Fruit fly (Drosophila melanogaster) whole organism, wandering third instar larva: Measurements from ENCODE around the gene Abi.

ENCODE experiments used
- Abd-B ChIP-seq: fragments of >200 bp; optimal IDR thresholded peaks from 2 replicates; lab custom pipeline; 2017; ENCODE audit warnings: missing biosample characterization, missing genetic modification characterization
- CG32264 ChIP-seq: fragments of 200-800 bp; sonication (Bioruptor generic); optimal IDR thresholded peaks from 2 replicates; lab custom pipeline; 2016; ENCODE audit warnings: missing biosample characterization, missing genetic modification characterization
- CG9705 ChIP-seq: fragments of 200-800 bp; sonication (Bioruptor generic); optimal IDR thresholded peaks from 2 replicates; lab custom pipeline; 2018; ENCODE audit warnings: missing biosample characterization, mild to moderate bottlenecking, missing genetic modification characterization
- Dfd ChIP-seq: fragments of >200 bp; optimal IDR thresholded peaks from 2 replicates; lab custom pipeline; 2017; ENCODE audit warnings: missing biosample characterization, missing genetic modification characterization
- Dif ChIP-seq: fragments of 200-275, 200-300 bp; sonication (Bioruptor generic); optimal IDR thresholded peaks from 2 replicates; lab custom pipeline; 2018; ENCODE audit warnings: missing biosample characterization, missing genetic modification characterization; ENCODE audit not compliant: partially characterized antibody
- GATAd ChIP-seq: sonication (Bioruptor generic); optimal IDR thresholded peaks from 2 replicates; lab custom pipeline; 2016; ENCODE audit warnings: missing biosample characterization, missing genetic modification characterization
- HLH106 ChIP-seq: fragments of 200-800 bp; optimal IDR thresholded peaks from 3 replicates; lab custom pipeline; 2019; ENCODE audit warnings: missing biosample characterization, mild to moderate bottlenecking, missing genetic modification characterization, moderate library complexity
- Hnf4 ChIP-seq: fragments of 200-800 bp; sonication (Bioruptor generic); optimal IDR thresholded peaks from 2 replicates; lab custom pipeline; 2016; ENCODE audit warnings: missing biosample characterization, mild to moderate bottlenecking, missing genetic modification characterization
- Hr78 ChIP-seq: fragments of >200 bp; optimal IDR thresholded peaks from 2 replicates; lab custom pipeline; 2017; ENCODE audit warnings: missing biosample characterization, missing genetic modification characterization
- Hr83 ChIP-seq: fragments of 200-300 bp; sonication (Bioruptor generic); optimal IDR thresholded peaks from 2 replicates; lab custom pipeline; 2016; ENCODE audit warnings: missing biosample characterization, mild to moderate bottlenecking, missing genetic modification characterization, moderate library complexity; ENCODE audit not compliant: poor library complexity, severe bottlenecking
- Jra ChIP-seq: sonication (Bioruptor generic); optimal IDR thresholded peaks from 2 replicates; lab custom pipeline; 2016; ENCODE audit warnings: missing biosample characterization, missing genetic modification characterization
- Mio ChIP-seq: sonication (Bioruptor generic); optimal IDR thresholded peaks from 2 replicates; lab custom pipeline; 2016; ENCODE audit warnings: missing biosample characterization, missing genetic modification characterization
- Myc ChIP-seq: fragments of >200 bp; optimal IDR thresholded peaks from 2 replicates; lab custom pipeline; 2017
- N ChIP-seq: fragments of >200 bp; optimal IDR thresholded peaks from 2 replicates; lab custom pipeline; 2018; ENCODE audit warnings: missing biosample characterization, missing external identifiers, missing genetic modification characterization
- OdsH ChIP-seq: fragments of 200-800 bp; sonication (Bioruptor generic); optimal IDR thresholded peaks from 2 replicates; lab custom pipeline; 2016; ENCODE audit warnings: missing biosample characterization, mild to moderate bottlenecking, missing genetic modification characterization
- Rel ChIP-seq, 2 experiments: fragments of 200-800 bp; sonication (Bioruptor generic) in 1 of 2; optimal IDR thresholded peaks; 2 replicates in 1 of 2; 3 replicates in 1 of 2; lab custom pipeline; 2016 to 2019; ENCODE audit warnings: mild to moderate bottlenecking in 2 of 2, missing biosample characterization in 2 of 2, missing genetic modification characterization in 2 of 2, moderate library complexity in 1 of 2
- Sp1 ChIP-seq: fragments of 200-800 bp; sonication (Bioruptor generic); optimal IDR thresholded peaks from 3 replicates; lab custom pipeline; 2019; ENCODE audit warnings: missing biosample characterization, mild to moderate bottlenecking, missing genetic modification characterization, moderate library complexity
- Vsx2 ChIP-seq: fragments of 200-300, 225-300 bp; sonication (Bioruptor generic); optimal IDR thresholded peaks from 2 replicates; lab custom pipeline; 2018; ENCODE audit warnings: missing biosample characterization, missing genetic modification characterization; ENCODE audit not compliant: partially characterized antibody
- br ChIP-seq: fragments of 200-800 bp; sonication (Bioruptor generic); optimal IDR thresholded peaks from 2 replicates; lab custom pipeline; 2016; ENCODE audit warnings: missing biosample characterization, missing genetic modification characterization
- brk ChIP-seq: fragments of 200-800 bp; sonication (Bioruptor generic); optimal IDR thresholded peaks from 2 replicates; lab custom pipeline; 2016; ENCODE audit warnings: missing biosample characterization, mild to moderate bottlenecking, missing genetic modification characterization
- dl ChIP-seq, 2 experiments: fragments of 175-275, 200-275 bp in 1 of 2; fragments of 200-275 bp in 1 of 2; sonication (Bioruptor generic); optimal IDR thresholded peaks; lab custom pipeline; 2018; ENCODE audit warnings: mild to moderate bottlenecking in 2 of 2, missing biosample characterization in 2 of 2, missing genetic modification characterization in 2 of 2, moderate library complexity in 2 of 2; ENCODE audit not compliant: partially characterized antibody in 2 of 2, insufficient read depth in 1 of 2
- dmrt93B ChIP-seq: fragments of 200-800 bp; sonication (Bioruptor generic); optimal IDR thresholded peaks from 2 replicates; lab custom pipeline; 2018; ENCODE audit warnings: missing biosample characterization, mild to moderate bottlenecking, missing genetic modification characterization
- dsf ChIP-seq: sonication (Bioruptor generic); optimal IDR thresholded peaks from 2 replicates; lab custom pipeline; 2016; ENCODE audit warnings: missing biosample characterization, missing genetic modification characterization, borderline replicate concordance
- ey ChIP-seq: fragments of 200-800 bp; sonication (Bioruptor generic); optimal IDR thresholded peaks from 2 replicates; lab custom pipeline; 2016; ENCODE audit warnings: missing biosample characterization, missing genetic modification characterization
- foxo ChIP-seq, 2 experiments: fragments of 200-800 bp; sonication (Bioruptor generic); optimal IDR thresholded peaks; 2 replicates in 1 of 2; 3 replicates in 1 of 2; lab custom pipeline; 2016 to 2017; ENCODE audit warnings: missing biosample characterization in 2 of 2, missing genetic modification characterization in 2 of 2
- fru ChIP-seq: fragments of 200-800 bp; sonication (Bioruptor generic); optimal IDR thresholded peaks from 3 replicates; lab custom pipeline; 2016; ENCODE audit warnings: missing biosample characterization, mild to moderate bottlenecking, missing genetic modification characterization
- h ChIP-seq: fragments of 200-800 bp; sonication (Bioruptor generic); optimal IDR thresholded peaks from 3 replicates; lab custom pipeline; 2016; ENCODE audit warnings: missing biosample characterization, mild to moderate bottlenecking, missing genetic modification characterization
- jim ChIP-seq: fragments of 175-275, 200-325 bp; sonication (Bioruptor generic); optimal IDR thresholded peaks from 2 replicates; lab custom pipeline; 2016; ENCODE audit warnings: missing biosample characterization, mild to moderate bottlenecking, missing genetic modification characterization
- lola ChIP-seq: fragments of >200 bp; optimal IDR thresholded peaks from 2 replicates; lab custom pipeline; 2017; ENCODE audit warnings: missing biosample characterization, missing genetic modification characterization
- pan ChIP-seq: fragments of >200 bp; optimal IDR thresholded peaks from 2 replicates; lab custom pipeline; 2017
- psq ChIP-seq: fragments of 200-800 bp; sonication (Bioruptor generic); optimal IDR thresholded peaks from 3 replicates; lab custom pipeline; 2017; ENCODE audit warnings: missing biosample characterization, mild to moderate bottlenecking, missing genetic modification characterization, moderate library complexity
- rgr ChIP-seq: fragments of 200-800 bp; sonication (Bioruptor generic); optimal IDR thresholded peaks from 3 replicates; lab custom pipeline; 2016; ENCODE audit warnings: missing biosample characterization, mild to moderate bottlenecking, missing genetic modification characterization
- sage ChIP-seq: fragments of 200-800 bp; sonication (Bioruptor generic); optimal IDR thresholded peaks from 2 replicates; lab custom pipeline; 2016; ENCODE audit warnings: missing biosample characterization, mild to moderate bottlenecking, missing genetic modification characterization
- sv ChIP-seq: fragments of 200-800 bp; sonication (Bioruptor generic); optimal IDR thresholded peaks from 3 replicates; lab custom pipeline; 2016; ENCODE audit warnings: missing biosample characterization, missing genetic modification characterization
- tai ChIP-seq: sonication (Bioruptor generic); optimal IDR thresholded peaks from 2 replicates; lab custom pipeline; 2016; ENCODE audit warnings: missing biosample characterization, missing genetic modification characterization
- usp ChIP-seq: fragments of >200 bp; optimal IDR thresholded peaks from 2 replicates; lab custom pipeline; 2017; ENCODE audit warnings: missing biosample characterization, missing genetic modification characterization
- woc ChIP-seq: sonication (Bioruptor generic); optimal IDR thresholded peaks from 2 replicates; lab custom pipeline; 2016; ENCODE audit warnings: missing biosample characterization, mild to moderate bottlenecking, missing genetic modification characterization

Abi gene

DNA sequence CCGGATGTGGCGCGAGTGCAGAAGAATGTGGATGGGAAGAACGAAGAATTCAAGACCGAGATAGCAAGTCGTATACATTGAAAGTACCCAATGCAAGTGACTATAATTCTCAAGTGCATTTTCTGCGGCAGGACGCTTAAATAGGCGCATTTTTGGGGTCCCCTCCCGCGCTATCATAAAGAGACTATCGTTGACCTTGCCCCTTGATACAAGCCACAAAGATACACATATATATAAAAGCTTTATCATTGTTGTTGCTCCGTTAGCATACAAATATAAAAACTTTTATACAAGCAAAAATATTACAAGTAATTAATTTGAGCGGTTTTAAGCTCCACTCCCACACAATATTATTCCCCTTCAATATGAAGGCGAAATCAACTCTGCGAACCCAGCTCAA lies 34.1 kb downstream of the Abi start:
- TF ChIP-seq Rel (GFP tag; optimal IDR thresholded peaks at IDR 0.05; lab: Kevin White, UChicago) (no peak), Rel (tag; optimal IDR thresholded peaks at IDR 0.05; lab: Kevin White, UChicago) (peak; percentile 31), Sp1 (GFP tag; lab: Kevin White, UChicago) (no peak)

DNA sequence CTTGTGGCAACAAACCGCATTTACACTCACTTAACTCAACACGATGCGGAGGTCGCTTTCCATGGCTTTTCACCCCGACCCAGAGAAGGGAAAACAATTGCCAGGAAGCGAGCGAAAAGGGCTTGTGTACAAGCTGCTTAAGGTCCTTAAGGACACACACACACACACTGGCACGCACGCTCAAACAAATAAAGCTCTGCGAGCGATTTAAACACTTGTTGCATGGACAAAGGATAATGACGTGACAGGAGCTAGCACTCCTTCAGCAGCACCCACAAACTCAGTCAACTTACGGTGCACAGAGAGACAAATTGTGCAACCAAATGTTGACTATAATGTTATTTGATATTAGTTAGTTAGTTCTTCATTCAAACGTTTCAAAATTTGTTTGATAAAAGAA lies 36.7 kb downstream of the Abi start:
- TF ChIP-seq N (no peak), dl (GFP tag; optimal IDR thresholded peaks at IDR 0.05; lab: Kevin White, UChicago; ENCODE audit: insufficient read depth in 1 of 2, partially characterized antibody in 2 of 2) (no peak), fru (GFP tag; lab: Kevin White, UChicago) (no peak)

DNA sequence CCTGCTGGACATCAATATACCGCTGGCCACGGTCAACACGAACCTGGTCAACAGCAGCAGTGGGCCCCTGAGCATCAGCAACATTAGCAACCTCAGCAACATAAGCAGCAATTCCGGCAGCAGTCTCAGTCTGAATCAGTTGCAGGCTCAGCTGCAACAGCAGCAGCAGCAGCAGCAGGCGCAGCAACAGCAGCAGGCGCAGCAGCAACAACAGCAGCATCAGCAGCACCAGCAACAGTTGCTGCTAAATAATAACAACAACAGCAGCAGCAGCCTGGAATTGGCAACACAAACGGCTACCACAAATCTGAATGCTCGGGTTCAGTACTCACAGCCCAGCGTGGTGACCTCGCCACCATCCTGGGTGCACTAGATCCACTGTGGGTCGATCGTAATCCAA lies 40.7 kb downstream of the Abi start:
- no peak for TF ChIP-seq Hnf4 (GFP tag; lab: Kevin White, UChicago)
- TF ChIP-seq Dfd (GFP tag; lab: Kevin White, UChicago): peak; percentile 78
- TF ChIP-seq, all 38 proteins: peak for 1

DNA sequence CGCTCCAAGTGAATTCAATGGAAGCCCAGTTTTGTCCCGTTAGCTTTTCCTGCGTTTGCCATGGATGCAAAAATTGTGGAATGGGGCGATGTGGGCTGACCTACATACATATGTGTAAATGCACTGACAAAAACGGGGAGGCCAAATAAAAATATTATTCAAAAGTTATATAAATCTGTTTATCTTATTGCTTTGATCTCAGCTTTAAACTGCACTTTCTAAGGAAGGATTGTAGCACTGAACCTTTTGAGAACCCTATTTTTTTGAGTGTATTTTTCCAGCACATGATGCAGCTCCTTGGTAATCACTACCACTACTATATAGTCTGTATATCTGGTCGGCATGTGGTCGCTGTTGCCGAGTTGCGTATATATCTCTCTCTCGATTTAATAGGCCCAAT lies 45.2 kb downstream of the Abi start:
- no peak for TF ChIP-seq Dfd (GFP tag; lab: Kevin White, UChicago)
- TF ChIP-seq Sp1 (GFP tag; lab: Kevin White, UChicago): no peak
- no peak for TF ChIP-seq N
- TF ChIP-seq fru (GFP tag; lab: Kevin White, UChicago): peak; percentile 39
- TF ChIP-seq Jra (GFP tag; lab: Kevin White, UChicago): no peak
- TF ChIP-seq Hnf4 (GFP tag; lab: Kevin White, UChicago): no peak
- TF ChIP-seq tai (GFP tag; lab: Kevin White, UChicago): no peak
- no peak for TF ChIP-seq lola (GFP tag; lab: Kevin White, UChicago)
- no peak for TF ChIP-seq dl (GFP tag; optimal IDR thresholded peaks at IDR 0.05; lab: Kevin White, UChicago; ENCODE audit: insufficient read depth in 1 of 2, partially characterized antibody in 2 of 2)
- no peak for TF ChIP-seq pan (lab: Kevin White, UChicago)
- no peak for TF ChIP-seq Vsx2 (GFP tag; lab: Kevin White, UChicago)
- peak; percentile 28 for TF ChIP-seq h
- peak; percentile 18 for TF ChIP-seq HLH106 (tag; lab: Kevin White, UChicago)
- no peak for TF ChIP-seq Mio
- TF ChIP-seq sage (GFP tag; lab: Kevin White, UChicago): no peak
- no peak for TF ChIP-seq dmrt93B (GFP tag; lab: Kevin White, UChicago)
- no peak for TF ChIP-seq Myc (lab: Kevin White, UChicago)
- TF ChIP-seq foxo (GFP tag; optimal IDR thresholded peaks at IDR 0.05; lab: Kevin White, UChicago): peak in 1 of 2 experiments; percentile 21
- TF ChIP-seq brk (GFP tag; lab: Kevin White, UChicago): no peak
- no peak for TF ChIP-seq CG32264 (GFP tag; lab: Kevin White, UChicago)
- no peak for TF ChIP-seq rgr (GFP tag; lab: Kevin White, UChicago)
- peak; percentile 1 for TF ChIP-seq psq (GFP tag; lab: Kevin White, UChicago)
- no peak for TF ChIP-seq ey (GFP tag; lab: Kevin White, UChicago)
- TF ChIP-seq GATAd (GFP tag; lab: Kevin White, UChicago): no peak
- TF ChIP-seq br (GFP tag; lab: Kevin White, UChicago): no peak
- no peak for TF ChIP-seq Hr78 (GFP tag; lab: Kevin White, UChicago)
- TF ChIP-seq woc (GFP tag; lab: Kevin White, UChicago): no peak
- no peak for TF ChIP-seq jim (GFP tag; lab: Kevin White, UChicago)
- no peak for TF ChIP-seq dsf (GFP tag; lab: Kevin White, UChicago)
- TF ChIP-seq Dif (GFP tag; lab: Kevin White, UChicago): no peak

DNA sequence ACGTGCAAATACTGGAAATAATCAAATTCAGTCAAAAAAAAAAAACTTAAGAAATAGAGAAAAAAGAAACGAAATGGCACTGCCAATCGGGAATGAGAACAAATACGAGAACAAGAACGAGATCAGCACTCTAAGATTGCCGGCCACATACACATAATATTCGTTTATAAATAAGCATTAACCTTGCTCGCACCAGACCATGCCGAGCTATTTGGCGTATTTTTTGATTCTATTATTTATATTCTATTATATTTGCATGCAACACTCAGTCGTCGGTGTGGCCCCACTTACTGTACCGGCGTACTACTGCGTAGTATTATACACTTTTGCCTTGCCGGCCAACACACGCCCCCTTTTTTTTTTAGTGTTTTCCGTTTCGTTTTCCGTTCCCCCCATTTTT lies 51.6 kb downstream of the Abi start:
- TF ChIP-seq dsf (GFP tag; lab: Kevin White, UChicago) (no peak), HLH106 (tag; lab: Kevin White, UChicago) (no peak), GATAd (GFP tag; lab: Kevin White, UChicago) (no peak), usp (GFP tag; lab: Kevin White, UChicago) (no peak), OdsH (peak; percentile 21), CG9705 (GFP tag; lab: Kevin White, UChicago) (no peak), rgr (GFP tag; lab: Kevin White, UChicago) (peak; percentile 19), tai (GFP tag; lab: Kevin White, UChicago) (no peak), CG32264 (GFP tag; lab: Kevin White, UChicago) (no peak), Vsx2 (GFP tag; lab: Kevin White, UChicago) (no peak), sv (GFP tag; lab: Kevin White, UChicago) (no peak), lola (GFP tag; lab: Kevin White, UChicago) (no peak), Hr83 (no peak), psq (GFP tag; lab: Kevin White, UChicago) (no peak), Jra (GFP tag; lab: Kevin White, UChicago) (no peak), Sp1 (GFP tag; lab: Kevin White, UChicago) (no peak), dmrt93B (GFP tag; lab: Kevin White, UChicago) (peak; percentile 1), Hnf4 (GFP tag; lab: Kevin White, UChicago) (no peak), foxo (GFP tag; optimal IDR thresholded peaks at IDR 0.05; lab: Kevin White, UChicago) (peak in 1 of 2 experiments; percentile 11), br (GFP tag; lab: Kevin White, UChicago) (no peak), Dif (GFP tag; lab: Kevin White, UChicago) (no peak), Mio (no peak), Rel (GFP tag; optimal IDR thresholded peaks at IDR 0.05; lab: Kevin White, UChicago) (no peak), Rel (tag; optimal IDR thresholded peaks at IDR 0.05; lab: Kevin White, UChicago) (no peak), Abd-B (GFP tag; lab: Kevin White, UChicago) (no peak), Dfd (GFP tag; lab: Kevin White, UChicago) (no peak), fru (GFP tag; lab: Kevin White, UChicago) (no peak)
